Worm (Caenorhabditis elegans): ENCODE measurements around the gene srlf-2.

ce11 chrIV:8453178-8453577 is 36.8 kb upstream of the srlf-2 start:
- TF ChIP-seq ztf-11 (tag; optimal IDR thresholded peaks at IDR 0.05) (no peak), skn-1 (tag; optimal IDR thresholded peaks at IDR 0.05) (no peak)

Data from whole organism, L1 larva.